Worm (Caenorhabditis elegans) whole organism, L4 larva: ENCODE data around the gene lon-3.

Experiments
- R02D3.7 ChIP-seq: fragments of 150-350 bp; sonication (generic microtip); optimal IDR thresholded peaks from 3 replicates; lab custom pipeline; 2014; ENCODE audit warnings: missing biosample characterization, missing genetic modification characterization
- T26A8.4 ChIP-seq: fragments of 200-800 bp; sonication (Bioruptor generic); IDR thresholded peaks from 2 replicates; pipeline ENCODE4 v1.3.6; 2022; ENCODE audit warnings: missing genetic modification characterization, missing compliant biosample characterization
- Y5F2A.4 ChIP-seq: fragments of 200-800 bp; sonication (Bioruptor generic); optimal IDR thresholded peaks from 2 replicates; lab custom pipeline; 2018; ENCODE audit warnings: mild to moderate bottlenecking, missing genetic modification characterization, missing compliant biosample characterization
- ZK337.2 ChIP-seq: fragments of 200-800 bp; sonication (Bioruptor generic); IDR thresholded peaks from 2 replicates; pipeline ENCODE4 v1.3.6; 2022; ENCODE audit warnings: missing genetic modification reagents, missing genetic modification characterization, missing compliant biosample characterization
- aha-1 ChIP-seq: fragments of 150-350 bp; peaks from one replicate; lab custom pipeline; 2014; ENCODE audit warnings: missing biosample characterization, missing genetic modification characterization
- aly-2 ChIP-seq: sonication (generic microtip); optimal IDR thresholded peaks from 2 replicates; lab custom pipeline; 2018; ENCODE audit warnings: missing biosample characterization, missing genetic modification characterization
- ama-1 ChIP-seq: fragments of 150-350 bp; optimal IDR thresholded peaks from 2 replicates; lab custom pipeline; 2014; ENCODE audit warnings: inconsistent platforms, mixed read lengths
- arid-1 ChIP-seq: fragments of 200-800 bp; sonication (Bioruptor generic); conservative IDR thresholded peaks from 2 replicates; pipeline ENCODE4 v1.3.6; 2022; ENCODE audit warnings: missing genetic modification reagents, missing genetic modification characterization, missing compliant biosample characterization
- attf-4 ChIP-seq: sonication (generic microtip); optimal IDR thresholded peaks from 3 replicates; lab custom pipeline; 2017; ENCODE audit warnings: missing biosample characterization, missing genetic modification characterization
- ceh-28 ChIP-seq: fragments of 150-350 bp; optimal IDR thresholded peaks from 2 replicates; lab custom pipeline; 2014; ENCODE audit warnings: missing biosample characterization, missing genetic modification reagents, missing genetic modification characterization
- ceh-44 ChIP-seq: fragments of 200-800 bp; sonication (Bioruptor generic); IDR thresholded peaks from 2 replicates; pipeline ENCODE4 v1.3.6; 2022; ENCODE audit warnings: missing genetic modification reagents, missing genetic modification characterization, missing compliant biosample characterization
- ceh-62 ChIP-seq: sonication (generic microtip); optimal IDR thresholded peaks from 2 replicates; lab custom pipeline; 2017; ENCODE audit warnings: missing biosample characterization, missing genetic modification characterization
- ces-1 ChIP-seq: fragments of 150-350 bp; sonication (generic microtip); optimal IDR thresholded peaks from 4 replicates; lab custom pipeline; 2014; ENCODE audit warnings: missing biosample characterization, missing genetic modification reagents, missing genetic modification characterization
- cey-2 ChIP-seq: sonication (generic microtip); optimal IDR thresholded peaks from 3 replicates; lab custom pipeline; 2017; ENCODE audit warnings: missing genetic modification characterization, mild to moderate bottlenecking, missing compliant biosample characterization, antibody characterized with exemption, borderline replicate concordance; ENCODE audit not compliant: insufficient read depth
- ctbp-1 ChIP-seq: fragments of 200-800 bp; sonication (Bioruptor generic); IDR thresholded peaks from 2 replicates; pipeline ENCODE4 v1.3.6; 2022; ENCODE audit warnings: missing genetic modification reagents, missing genetic modification characterization, missing compliant biosample characterization
- daf-19 ChIP-seq: fragments of 200-800 bp; sonication (Bioruptor generic); conservative IDR thresholded peaks from 2 replicates; pipeline ENCODE4 v1.3.6; 2022; ENCODE audit warnings: missing genetic modification characterization, missing compliant biosample characterization
- daf-8 ChIP-seq: fragments of 200-800 bp; sonication (Bioruptor generic); IDR thresholded peaks from 2 replicates; pipeline ENCODE4 v1.3.6; 2022; ENCODE audit warnings: missing genetic modification characterization, missing compliant biosample characterization
- dmd-9 ChIP-seq: fragments of 200-800 bp; sonication (Bioruptor generic); IDR thresholded peaks from 2 replicates; pipeline ENCODE4 v1.3.6; 2022; ENCODE audit warnings: missing genetic modification reagents, missing genetic modification characterization, missing compliant biosample characterization
- dve-1 ChIP-seq: sonication (generic microtip); optimal IDR thresholded peaks from 2 replicates; lab custom pipeline; 2017; ENCODE audit warnings: antibody characterized with exemption, mild to moderate bottlenecking, missing genetic modification characterization, missing compliant biosample characterization; ENCODE audit not compliant: insufficient read depth
- fkh-10 ChIP-seq: fragments of 150-350 bp; optimal IDR thresholded peaks from 2 replicates; lab custom pipeline; 2014; ENCODE audit warnings: missing biosample characterization, missing genetic modification reagents, missing genetic modification characterization
- fos-1 ChIP-seq: fragments of 150-350 bp; optimal IDR thresholded peaks from 2 replicates; lab custom pipeline; 2014; ENCODE audit warnings: missing biosample characterization, missing genetic modification characterization
- hlh-30 ChIP-seq: sonication (generic microtip); optimal IDR thresholded peaks from 2 replicates; lab custom pipeline; 2017; ENCODE audit warnings: antibody characterized with exemption, mild to moderate bottlenecking, missing genetic modification characterization, missing compliant biosample characterization; ENCODE audit not compliant: insufficient read depth
- lin-1 ChIP-seq: fragments of 200-800 bp; sonication (Bioruptor generic); IDR thresholded peaks from 2 replicates; pipeline ENCODE4 v1.3.6; 2022; ENCODE audit warnings: missing genetic modification reagents, missing genetic modification characterization, missing compliant biosample characterization
- lin-13 ChIP-seq: fragments of 150-350 bp; optimal IDR thresholded peaks from 2 replicates; lab custom pipeline; 2014; ENCODE audit warnings: missing biosample characterization, missing genetic modification reagents, missing genetic modification characterization
- lin-15B ChIP-seq: fragments of 150-350 bp; sonication (generic microtip); optimal IDR thresholded peaks from 3 replicates; lab custom pipeline; 2014; ENCODE audit warnings: missing biosample characterization, missing genetic modification characterization
- lin-29 ChIP-seq: fragments of 200-800 bp; sonication (Bioruptor generic); IDR thresholded peaks from 2 replicates; pipeline ENCODE4 v1.3.6; 2022; ENCODE audit warnings: missing genetic modification reagents, missing genetic modification characterization, missing compliant biosample characterization
- lin-38 ChIP-seq: fragments of 200-800 bp; sonication (Bioruptor generic); IDR thresholded peaks from 2 replicates; pipeline ENCODE4 v1.3.6; 2022; ENCODE audit warnings: missing genetic modification reagents, missing genetic modification characterization, missing compliant biosample characterization
- lin-39 ChIP-seq: fragments of 150-350 bp; optimal IDR thresholded peaks from 2 replicates; lab custom pipeline; 2014; ENCODE audit warnings: missing biosample characterization, missing genetic modification reagents, missing genetic modification characterization
- lsy-2 ChIP-seq, 2 experiments: fragments of 150-350 bp in 1 of 2; sonication (generic microtip) in 1 of 2; optimal IDR thresholded peaks; 2 replicates each; lab custom pipeline; 2014 to 2017; ENCODE audit warnings: missing biosample characterization in 2 of 2, missing genetic modification characterization in 2 of 2
- madf-9 ChIP-seq: fragments of 200-800 bp; sonication (Bioruptor generic); conservative IDR thresholded peaks from 2 replicates; pipeline ENCODE4 v1.3.6; 2022; ENCODE audit warnings: missing genetic modification reagents, missing genetic modification characterization, missing compliant biosample characterization
- mdl-1 ChIP-seq, 2 experiments: fragments of 150-350 bp in 1 of 2; sonication (generic microtip) in 1 of 2; optimal IDR thresholded peaks; 2 replicates each; lab custom pipeline; 2014 to 2017; ENCODE audit warnings: missing biosample characterization in 2 of 2, missing genetic modification characterization in 2 of 2
- mdt-29 ChIP-seq: fragments of 200-800 bp; sonication (Bioruptor generic); IDR thresholded peaks from 2 replicates; pipeline ENCODE4 v1.3.6; 2022; ENCODE audit warnings: missing genetic modification reagents, missing genetic modification characterization, missing compliant biosample characterization
- mes-2 ChIP-seq: sonication (generic microtip); optimal IDR thresholded peaks from 2 replicates; lab custom pipeline; 2016; ENCODE audit warnings: missing genotype, mild to moderate bottlenecking, missing genetic modification characterization, missing compliant biosample characterization; ENCODE audit not compliant: poor library complexity, severe bottlenecking
- nhr-10 ChIP-seq: fragments of 150-350 bp; optimal IDR thresholded peaks from 2 replicates; lab custom pipeline; 2014; ENCODE audit warnings: missing biosample characterization, missing genetic modification characterization
- nhr-102 ChIP-seq: sonication (generic microtip); optimal IDR thresholded peaks from 2 replicates; lab custom pipeline; 2016; ENCODE audit warnings: mild to moderate bottlenecking, missing genetic modification characterization, moderate library complexity, missing compliant biosample characterization
- nhr-11 ChIP-seq: fragments of 150-350 bp; optimal IDR thresholded peaks from 2 replicates; lab custom pipeline; 2014; ENCODE audit warnings: missing biosample characterization, missing genetic modification characterization
- nhr-237 ChIP-seq: sonication (generic microtip); optimal IDR thresholded peaks from 2 replicates; lab custom pipeline; 2017; ENCODE audit warnings: missing biosample characterization, missing genetic modification characterization
- nhr-41 ChIP-seq: fragments of 200-800 bp; sonication (Bioruptor generic); IDR thresholded peaks from 2 replicates; pipeline ENCODE4 v1.3.6; 2022; ENCODE audit warnings: missing genetic modification reagents, missing genetic modification characterization, missing compliant biosample characterization
- nhr-42 ChIP-seq: fragments of 200-800 bp; sonication (Bioruptor generic); IDR thresholded peaks from 2 replicates; pipeline ENCODE4 v1.3.6; 2022; ENCODE audit warnings: missing genetic modification characterization, missing compliant biosample characterization
- nhr-76 ChIP-seq: fragments of 150-350 bp; optimal IDR thresholded peaks from 2 replicates; lab custom pipeline; 2014; ENCODE audit warnings: missing biosample characterization, missing genetic modification characterization
- nhr-77 ChIP-seq: fragments of 150-350 bp; optimal IDR thresholded peaks from 2 replicates; lab custom pipeline; 2014; ENCODE audit warnings: missing biosample characterization, missing genetic modification characterization
- sdz-12 ChIP-seq: fragments of 200-800 bp; sonication (Bioruptor generic); optimal IDR thresholded peaks from 2 replicates; lab custom pipeline; 2018; ENCODE audit warnings: mild to moderate bottlenecking, missing genetic modification characterization, missing compliant biosample characterization
- set-16 ChIP-seq: fragments of 200-800 bp; sonication (Bioruptor generic); IDR thresholded peaks from 2 replicates; pipeline ENCODE4 v1.3.6; 2022; ENCODE audit warnings: missing genetic modification reagents, missing genetic modification characterization, missing compliant biosample characterization
- skn-1 ChIP-seq: fragments of 150-350 bp; optimal IDR thresholded peaks from 2 replicates; lab custom pipeline; 2014; ENCODE audit warnings: missing biosample characterization, missing genetic modification characterization
- snpc-1.2 ChIP-seq: fragments of 200-800 bp; sonication (Bioruptor generic); IDR thresholded peaks from 2 replicates; pipeline ENCODE4 v1.3.6; 2022; ENCODE audit warnings: missing genetic modification reagents, missing genetic modification characterization, missing compliant biosample characterization
- snpc-4 ChIP-seq: fragments of 150-350 bp; optimal IDR thresholded peaks from 2 replicates; lab custom pipeline; 2014; ENCODE audit warnings: missing biosample characterization, missing genetic modification characterization
- spr-1 ChIP-seq: sonication (generic microtip); optimal IDR thresholded peaks from 2 replicates; lab custom pipeline; 2016; ENCODE audit warnings: mild to moderate bottlenecking, missing genetic modification characterization, missing compliant biosample characterization
- tra-1 ChIP-seq: fragments of 200-800 bp; sonication (Bioruptor generic); IDR thresholded peaks from 2 replicates; pipeline ENCODE4 v1.3.6; 2022; ENCODE audit warnings: missing genetic modification reagents, missing genetic modification characterization, missing compliant biosample characterization
- unc-130 ChIP-seq: sonication (generic microtip); optimal IDR thresholded peaks from 2 replicates; lab custom pipeline; 2016; ENCODE audit warnings: missing genetic modification reagents, missing genetic modification characterization, missing compliant biosample characterization
- unc-39 ChIP-seq: sonication (generic microtip); optimal IDR thresholded peaks from 2 replicates; lab custom pipeline; 2017; ENCODE audit warnings: missing biosample characterization, missing genetic modification characterization
- zip-11 ChIP-seq: fragments of 200-800 bp; sonication (Bioruptor generic); IDR thresholded peaks from 2 replicates; pipeline ENCODE4 v1.3.6; 2022; ENCODE audit warnings: missing genetic modification characterization, missing compliant biosample characterization

lon-3 gene

DNA sequence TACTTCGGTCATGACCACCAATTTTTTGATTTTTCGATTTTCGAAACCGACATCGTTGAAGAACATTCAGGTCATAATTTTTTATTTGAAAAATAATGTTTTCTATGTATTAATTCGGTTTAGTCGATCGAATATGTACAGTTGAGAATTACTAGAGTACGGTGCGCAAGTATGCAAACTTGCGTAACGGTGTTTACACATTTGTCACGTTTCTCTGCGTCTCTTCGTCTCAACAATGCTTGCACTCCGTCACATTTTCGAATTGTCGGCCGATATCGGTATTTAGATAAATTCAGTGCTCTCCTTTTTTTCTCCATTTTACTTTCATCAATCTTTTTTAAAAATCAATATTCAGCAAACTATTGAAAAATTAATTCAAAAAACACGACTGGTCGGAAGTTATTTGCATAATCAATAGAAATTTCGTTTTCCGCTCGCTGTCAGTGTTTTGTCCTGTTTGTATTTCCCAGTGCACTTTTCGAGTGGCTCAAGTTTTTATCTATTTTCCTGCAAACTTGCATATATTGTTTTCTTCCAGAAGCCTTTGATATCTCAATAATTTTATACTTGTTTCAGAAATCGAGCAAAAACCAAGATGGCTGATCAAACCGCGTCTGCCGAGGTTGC, 7.4 kb downstream of the lon-3 start, which contains the start of gene dpy-30 (continued):
- TF ChIP-seq nhr-10 (tag; lab: Kevin White, UChicago) = no peak
- no peak; the same call in none of the 2 replicates for TF ChIP-seq lin-38 (GFP tag; lab: Robert Waterston, UW)
- TF ChIP-seq attf-4 (tag; lab: Kevin White, UChicago) = no peak
- no peak for TF ChIP-seq fos-1 (tag; lab: Kevin White, UChicago)
- TF ChIP-seq arid-1 (GFP tag; lab: Robert Waterston, UW) = peak; percentile 48; the same call in 1 of the 2 replicates
- no peak for TF ChIP-seq ctbp-1
- TF ChIP-seq lin-13 (GFP tag; lab: Kevin White, UChicago) = no peak
- TF ChIP-seq unc-130 (GFP tag; lab: Kevin White, UChicago) = no peak
- no peak for TF ChIP-seq R02D3.7 (tag; lab: Kevin White, UChicago)
- no peak for TF ChIP-seq skn-1 (tag; lab: Kevin White, UChicago)
- no peak for TF ChIP-seq spr-1 (tag; lab: Kevin White, UChicago)
- no peak for TF ChIP-seq ama-1 (lab: Kevin White, UChicago)
- TF ChIP-seq set-16 (GFP tag; lab: Robert Waterston, UW) = no peak
- no peak for TF ChIP-seq dmd-9 (GFP tag; lab: Robert Waterston, UW)
- no peak for TF ChIP-seq unc-39
- TF ChIP-seq ces-1 (GFP tag; lab: Kevin White, UChicago) = no peak
- no peak for TF ChIP-seq snpc-1.2 (GFP tag; lab: Robert Waterston, UW)
- TF ChIP-seq lin-39 (tag; lab: Kevin White, UChicago) = no peak
- TF ChIP-seq nhr-237 (tag; lab: Kevin White, UChicago) = no peak
- TF ChIP-seq zip-11 (GFP tag; lab: Robert Waterston, UW) = no peak
- no peak for TF ChIP-seq cey-2 (tag; lab: Kevin White, UChicago)
- no peak for TF ChIP-seq fkh-10
- TF ChIP-seq tra-1 (GFP tag; lab: Robert Waterston, UW) = no peak
- TF ChIP-seq snpc-4 (tag; lab: Kevin White, UChicago) = no peak
- no peak for TF ChIP-seq Y5F2A.4 (GFP tag; lab: Kevin White, UChicago)
- TF ChIP-seq aha-1 (tag; lab: Kevin White, UChicago) = no peak
- TF ChIP-seq aly-2 (tag; lab: Kevin White, UChicago) = no peak
- TF ChIP-seq ceh-44 (GFP tag; lab: Robert Waterston, UW) = no peak
- peak; percentile 77 for TF ChIP-seq mes-2
- no peak for TF ChIP-seq nhr-42
- TF ChIP-seq ceh-28 = no peak
- TF ChIP-seq mdl-1 (tag; optimal IDR thresholded peaks at IDR 0.05; lab: Kevin White, UChicago) = no peak
- no peak for TF ChIP-seq ZK337.2 (GFP tag; lab: Robert Waterston, UW)
- TF ChIP-seq nhr-11 (tag; lab: Kevin White, UChicago) = peak; percentile 2
- peak; percentile 39 for TF ChIP-seq dve-1 (tag; lab: Kevin White, UChicago)
- no peak for TF ChIP-seq sdz-12 (GFP tag; lab: Kevin White, UChicago)
- TF ChIP-seq daf-19 (GFP tag; lab: Robert Waterston, UW) = no peak
- no peak for TF ChIP-seq madf-9
- no peak for TF ChIP-seq lin-29 (GFP tag; lab: Robert Waterston, UW)
- TF ChIP-seq daf-8 (GFP tag; lab: Robert Waterston, UW) = no peak
- no peak for TF ChIP-seq nhr-102 (tag; lab: Kevin White, UChicago)
- TF ChIP-seq nhr-77 (tag; lab: Kevin White, UChicago) = no peak
- no peak for TF ChIP-seq nhr-41 (GFP tag; lab: Robert Waterston, UW)
- TF ChIP-seq ceh-62 = no peak
- TF ChIP-seq hlh-30 (tag; lab: Kevin White, UChicago) = peak; percentile 84
- TF ChIP-seq lin-15B (tag; lab: Kevin White, UChicago) = no peak
- TF ChIP-seq nhr-76 (tag; lab: Kevin White, UChicago) = no peak
- TF ChIP-seq T26A8.4 (GFP tag; lab: Robert Waterston, UW) = no peak
- TF ChIP-seq lsy-2 (tag; optimal IDR thresholded peaks at IDR 0.05; lab: Kevin White, UChicago) = peak; percentile 64 to 97
- TF ChIP-seq mdt-29 (GFP tag; lab: Robert Waterston, UW) = no peak
- TF ChIP-seq lin-1 = no peak
